Worm (Caenorhabditis elegans): ENCODE data around the gene F49E12.10.

- no peak for TF ChIP-seq F10E7.11 (tag; optimal IDR thresholded peaks at IDR 0.05)
- TF ChIP-seq attf-6 (GFP tag; IDR thresholded peaks at IDR 0.05) = no peak
- TF ChIP-seq F22D6.2 (tag; optimal IDR thresholded peaks at IDR 0.05) = no peak
- TF ChIP-seq unc-62 (GFP tag; optimal IDR thresholded peaks at IDR 0.05) = no peak
- no peak for TF ChIP-seq rec-8 (tag; optimal IDR thresholded peaks at IDR 0.05)
- no peak for TF ChIP-seq mcd-1 (GFP tag; IDR thresholded peaks at IDR 0.05)
- no peak for TF ChIP-seq nfya-1 (tag; optimal IDR thresholded peaks at IDR 0.05; ENCODE audit: borderline replicate concordance, insufficient read depth)
Measured at ce11 chrII:8354233-8354750, 36.6 kb upstream of the F49E12.10 start, which contains the start of gene C26D10.6.

All from whole organism, young adult.